Worm (Caenorhabditis elegans) whole organism, mixed stage, embryonic: ENCODE measurements around the gene C05E11.2.

ENCODE experiments used
- lin-13 ChIP-seq: fragments of 150-350 bp; optimal IDR thresholded peaks from 2 replicates; lab custom pipeline; 2014; ENCODE audit warnings: missing biosample characterization, missing genetic modification characterization
- lsy-2 ChIP-seq: fragments of 150-350 bp; optimal IDR thresholded peaks from 2 replicates; lab custom pipeline; 2014; ENCODE audit warnings: missing biosample characterization, missing genetic modification characterization
- mep-1 ChIP-seq: fragments of 150-350 bp; optimal IDR thresholded peaks from 2 replicates; lab custom pipeline; 2017; ENCODE audit warnings: missing biosample characterization, missing genetic modification reagents, missing genetic modification characterization, inconsistent platforms
- nhr-12 ChIP-seq: fragments of 150-350 bp; optimal IDR thresholded peaks from 2 replicates; lab custom pipeline; 2014; ENCODE audit warnings: missing biosample characterization, missing genetic modification characterization
- unc-39 ChIP-seq: fragments of 150-350 bp; optimal IDR thresholded peaks from 2 replicates; lab custom pipeline; 2014; ENCODE audit warnings: missing biosample characterization, missing genetic modification characterization
- unc-62 ChIP-seq: fragments of 150-350 bp; optimal IDR thresholded peaks from 2 replicates; lab custom pipeline; 2014; ENCODE audit warnings: missing biosample characterization, missing genetic modification reagents, missing genetic modification characterization

ce11 chrX:4628817-4629575 lies 42.3 kb downstream of the C05E11.2 start:
- TF ChIP-seq lsy-2 (tag; lab: Kevin White, UChicago) (no peak), lin-13 (tag; lab: Kevin White, UChicago) (no peak), unc-39 (tag; lab: Kevin White, UChicago) (no peak), nhr-12 (tag; lab: Kevin White, UChicago) (no peak), mep-1 (tag; lab: Kevin White, UChicago) (no peak), unc-62 (GFP tag; lab: Kevin White, UChicago) (peak; percentile 45)
